Worm (Caenorhabditis elegans): Measurements from ENCODE around the gene C10B5.3.

DNA sequence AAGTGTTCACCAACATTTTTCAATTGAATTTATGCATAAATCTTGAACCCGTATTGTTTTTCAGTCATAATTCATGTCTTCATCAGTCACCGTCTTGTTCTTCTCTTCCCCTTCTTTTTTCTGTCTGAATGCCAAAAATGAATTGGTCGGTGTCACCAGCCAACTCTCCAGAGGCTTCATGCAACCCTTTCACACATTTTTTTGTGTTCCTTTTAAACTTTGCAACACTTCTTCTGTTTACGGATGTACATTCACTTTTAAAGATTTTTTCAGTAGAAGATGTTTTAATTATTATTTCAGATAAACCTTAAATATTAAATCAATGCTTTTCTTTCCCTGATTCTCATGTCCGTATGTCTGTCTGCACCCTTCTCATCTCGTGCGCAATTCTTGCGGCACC is 27.1 kb downstream of the C10B5.3 start, which contains the start of gene acr-16:
- no peak for TF ChIP-seq T22C8.4 (GFP tag; IDR thresholded peaks at IDR 0.05)
- no peak for TF ChIP-seq cog-1 (tag; optimal IDR thresholded peaks at IDR 0.05)

Measured in whole organism, midembryonic.